Fruit fly (Drosophila melanogaster) whole organism, larva: ENCODE measurements around the gene CG8543.

Experiments used
- noc ChIP-seq: fragments of 200-800 bp; sonication (Bioruptor generic); optimal IDR thresholded peaks from 3 replicates; lab custom pipeline; 2019; ENCODE audit warnings: missing biosample characterization, mild to moderate bottlenecking, missing genetic modification characterization, moderate library complexity

The CG8543 gene

DNA sequence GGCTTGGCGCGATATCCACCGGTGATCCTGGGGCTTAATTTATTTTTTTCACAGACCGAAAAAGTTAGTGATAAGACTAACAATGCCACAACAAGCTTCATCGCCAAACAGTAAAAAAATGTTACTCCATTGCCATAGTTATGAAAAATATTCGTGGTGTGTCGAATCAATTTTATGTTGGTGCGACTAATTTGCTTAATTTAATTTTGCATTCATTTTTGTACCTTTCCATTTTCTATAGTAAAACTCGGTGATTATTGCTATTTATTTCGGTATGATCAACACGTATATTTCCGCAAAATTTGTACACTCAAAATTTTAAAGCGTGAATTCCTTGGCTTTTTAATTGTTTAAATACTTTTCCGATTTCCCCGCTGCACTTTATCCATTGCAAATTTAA is 29.5 kb downstream of the CG8543 start, which contains the start of gene sphinx2:
TSS of gene sphinx2 (minus strand) at position 101 of the 400 bp plus-strand sequence.
- no peak for TF ChIP-seq noc (tag; lab: Kevin White, UChicago)

DNA sequence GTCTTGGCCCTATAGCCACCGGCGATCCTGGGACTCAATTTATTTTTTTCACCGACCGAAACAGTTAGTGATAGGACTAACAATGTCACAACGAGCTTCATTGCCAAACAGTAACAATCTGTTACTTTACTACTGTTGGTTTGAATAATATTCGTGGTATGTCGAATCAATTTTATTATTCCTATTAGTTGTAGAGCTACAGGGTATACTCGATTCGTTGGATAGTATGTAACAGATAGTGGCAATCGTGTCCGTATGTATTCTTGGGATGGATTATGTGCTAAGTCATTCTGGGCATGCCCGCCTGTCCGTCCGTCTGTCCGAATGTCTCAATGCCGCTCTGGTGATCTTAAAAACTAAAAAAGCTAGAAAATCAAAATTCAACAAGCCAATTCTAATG is 30.8 kb downstream of the CG8543 start, which contains the start of gene sphinx1:
TSS of gene sphinx1 (minus strand) at position 101 of the 400 bp plus-strand sequence.
- no peak for TF ChIP-seq noc (tag; lab: Kevin White, UChicago)

DNA sequence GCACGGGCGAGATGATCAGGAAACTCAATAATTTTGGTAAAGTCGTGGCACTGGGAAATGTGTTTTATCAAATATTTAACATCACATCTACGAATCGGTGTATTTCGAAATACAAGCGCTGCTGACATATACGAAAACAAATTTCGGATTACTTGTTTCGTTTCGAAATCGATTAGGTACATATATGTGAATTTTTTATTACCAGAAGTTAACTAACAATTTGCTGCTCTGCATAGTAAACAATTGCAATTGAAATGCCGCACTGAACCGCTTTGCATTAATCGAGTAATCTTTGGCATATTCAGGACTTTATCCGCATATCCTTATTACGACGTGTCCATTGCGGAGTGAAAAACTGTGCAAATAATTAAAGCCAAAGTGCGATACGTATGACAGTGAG is 32.7 kb downstream of the CG8543 start, which contains the start of gene CG14835:
TSS of gene CG14835 (minus strand) at position 101 of the 400 bp plus-strand sequence.
- TF ChIP-seq noc (tag; lab: Kevin White, UChicago): no peak

DNA sequence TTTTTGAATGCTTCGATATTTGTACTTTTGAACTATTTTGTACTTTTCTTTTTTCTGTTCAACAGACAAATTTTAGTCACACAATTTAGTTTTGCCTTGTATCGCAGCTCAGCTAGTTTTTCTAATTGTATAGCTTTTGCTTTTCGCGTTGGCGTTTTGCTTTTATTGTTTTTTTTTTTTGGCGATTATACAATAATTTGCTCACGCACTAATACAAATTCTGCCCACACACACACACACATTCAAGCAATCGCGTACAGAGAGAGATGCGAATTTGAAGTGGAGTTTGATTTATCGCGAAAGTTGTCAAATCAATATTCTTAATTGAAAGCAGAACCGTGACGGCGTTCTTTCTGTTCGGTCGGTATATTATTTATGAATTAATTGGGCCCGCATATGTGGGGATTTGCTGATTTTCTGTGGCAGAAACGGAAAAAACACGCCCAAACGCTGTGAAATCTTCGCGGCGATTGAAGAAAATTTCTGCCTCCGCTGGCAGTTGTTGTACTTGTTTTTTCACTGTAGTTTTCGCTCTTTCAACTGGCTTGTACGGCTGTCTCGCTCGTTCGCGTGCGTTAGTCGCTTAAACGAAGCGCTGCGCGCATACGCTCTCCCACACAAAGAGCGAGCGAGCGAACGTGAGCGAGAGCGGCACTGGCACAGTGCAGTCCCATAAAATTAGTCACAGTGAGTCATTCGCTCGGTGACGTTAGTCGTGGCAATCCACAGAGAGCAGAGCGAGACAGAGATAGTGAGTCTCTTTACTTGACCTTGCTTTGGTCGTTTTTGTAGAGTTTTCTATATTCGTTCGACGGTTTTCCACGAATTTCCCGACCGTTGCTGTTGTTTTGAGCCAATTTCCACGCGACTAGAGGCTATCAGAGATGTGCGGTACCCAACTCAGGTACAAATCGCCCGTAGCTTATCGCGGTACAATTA is 35.1 kb downstream of the CG8543 start, which contains the start of gene Rac2:
TSS of gene Rac2 (minus strand) at position 476 of the 939 bp plus-strand sequence.
- TF ChIP-seq noc (tag; lab: Kevin White, UChicago): peak; percentile 60

DNA sequence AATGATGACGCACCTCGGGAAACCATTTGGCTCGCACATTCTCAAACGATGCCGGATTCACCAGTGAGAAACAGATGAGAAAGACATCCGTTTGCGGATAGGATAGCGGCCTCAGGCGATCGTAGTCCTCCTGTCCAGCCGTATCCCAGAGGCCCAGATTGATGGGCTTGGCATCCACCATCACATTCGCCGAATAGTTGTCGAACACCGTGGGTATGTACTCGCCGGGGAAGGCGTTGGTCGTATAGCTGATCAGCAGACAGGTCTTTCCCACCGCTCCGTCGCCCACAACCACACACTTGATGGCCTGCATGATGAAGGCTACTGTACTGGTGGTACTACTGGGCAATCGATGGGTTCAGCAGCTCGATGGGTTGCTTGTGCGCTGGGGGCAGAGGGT is 35.9 kb downstream of the CG8543 start:
- TF ChIP-seq noc (tag; lab: Kevin White, UChicago): no peak

DNA sequence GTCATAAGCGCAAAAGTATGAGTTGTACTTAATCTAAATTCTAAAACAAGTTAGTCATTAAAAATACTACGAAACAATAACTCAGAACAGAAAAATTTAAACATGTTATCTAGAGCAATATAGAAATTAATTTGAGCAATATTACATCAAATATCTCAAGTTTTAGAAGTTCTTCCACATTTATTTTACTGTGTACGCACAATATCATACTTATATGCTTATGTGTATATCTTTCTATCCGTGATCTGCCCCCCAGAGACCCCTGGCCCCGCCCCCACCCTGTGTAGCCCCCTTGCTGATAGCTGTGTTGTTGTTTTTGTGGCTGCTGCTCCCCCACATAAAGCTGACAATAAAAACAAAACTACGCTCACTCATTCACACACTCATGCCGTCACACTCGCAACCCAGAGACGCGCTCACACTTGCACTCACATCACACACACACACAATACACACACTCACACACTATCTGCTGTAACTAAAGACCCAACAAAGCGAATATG is 36.7 kb downstream of the CG8543 start:
- TF ChIP-seq noc (tag; lab: Kevin White, UChicago): no peak

DNA sequence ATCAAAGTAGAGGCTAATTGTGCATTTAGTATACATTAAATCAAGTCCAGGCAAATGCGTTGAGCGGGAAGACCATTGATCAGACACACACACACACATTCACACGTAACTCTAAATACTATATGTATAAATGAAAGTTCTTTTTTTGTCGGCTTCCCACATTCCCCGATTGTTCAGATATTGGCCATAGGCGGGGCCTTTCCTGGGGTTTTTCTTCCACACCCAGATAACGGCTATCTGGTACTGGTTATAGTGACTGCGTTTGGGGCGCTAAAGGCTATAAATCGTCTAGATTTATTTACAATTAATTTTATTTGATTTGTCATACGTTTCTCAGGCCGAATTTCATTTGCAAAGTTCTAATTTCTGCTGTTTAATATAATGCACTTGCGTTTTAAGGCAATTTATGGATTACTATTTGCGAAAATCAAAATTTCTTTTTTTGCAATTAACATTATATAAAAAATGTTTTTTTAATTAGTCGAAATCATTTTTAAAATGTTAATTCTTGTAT is 37.2 kb downstream of the CG8543 start:
- TF ChIP-seq noc (tag; lab: Kevin White, UChicago): no peak

DNA sequence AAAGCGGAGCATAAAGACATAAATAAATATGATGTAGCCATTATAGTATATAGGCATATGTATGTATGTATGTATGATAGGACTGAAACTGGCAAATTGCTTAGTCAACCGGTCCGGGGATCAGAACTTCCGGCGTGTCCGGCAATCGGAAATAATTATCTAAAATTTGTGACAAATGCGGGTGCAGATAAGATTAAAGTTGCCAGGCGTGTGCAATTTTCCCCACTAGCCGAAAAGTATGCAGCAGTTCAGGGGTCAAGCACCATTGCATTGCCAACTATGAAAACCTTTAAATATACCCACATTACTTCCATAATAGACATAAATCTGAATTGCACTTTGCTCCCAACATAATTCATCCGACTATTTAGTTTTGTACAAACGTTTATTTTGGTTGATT is 37.8 kb downstream of the CG8543 start:
- TF ChIP-seq noc (tag; lab: Kevin White, UChicago): no peak

DNA sequence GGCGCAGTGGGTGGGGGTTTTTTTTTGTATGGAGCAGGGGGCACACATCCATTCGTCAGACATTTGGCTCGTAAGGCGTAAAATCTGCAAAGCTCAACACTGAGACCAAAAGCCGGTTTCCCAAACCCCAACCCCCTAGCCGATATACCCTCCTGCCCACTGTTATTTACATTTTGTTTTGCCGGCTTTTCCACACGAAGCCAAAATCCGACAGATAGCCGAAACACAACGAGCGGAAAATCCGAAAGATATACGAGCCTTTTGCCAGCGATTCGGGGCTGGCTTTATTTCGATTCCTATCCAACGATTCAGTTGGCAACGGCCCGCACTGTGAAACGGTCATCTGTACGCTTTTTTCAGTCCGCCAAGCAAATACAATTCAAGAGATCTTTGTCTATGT is 46.6 kb downstream of the CG8543 start, which contains the start of gene CG42458:
TSS of gene CG42458 (plus strand) at position 311 of the 400 bp plus-strand sequence.
- TF ChIP-seq noc (tag; lab: Kevin White, UChicago): no peak

DNA sequence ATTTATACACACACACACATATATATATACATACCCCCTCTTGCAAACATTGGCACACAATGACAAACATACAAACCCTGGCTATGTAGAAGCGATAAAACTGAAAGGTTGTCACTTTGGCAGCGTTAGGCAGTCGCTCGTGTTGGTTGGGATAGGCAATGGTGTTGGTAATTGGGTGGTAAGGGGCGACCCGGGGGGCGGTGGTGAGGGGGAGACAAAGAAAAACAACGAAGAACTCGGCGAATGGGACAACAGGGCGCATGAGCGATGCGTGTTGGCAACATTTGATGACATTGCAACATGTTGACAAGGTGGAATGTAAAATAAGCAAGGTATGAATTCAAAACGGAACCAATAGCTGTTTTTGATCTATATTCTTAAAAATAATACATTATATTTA is 47.5 kb downstream of the CG8543 start:
- no peak for TF ChIP-seq noc (tag; lab: Kevin White, UChicago)
